Fruit fly (Drosophila melanogaster) whole organism, embryonic: ENCODE measurements around the gene Cep135.
A peak's percentile ranks its signal among the peaks of the same experiment; 100 is the strongest.

Source experiments
- Ada2b ChIP-seq: fragments of 200-800 bp; sonication (Bioruptor generic); IDR thresholded peaks from 2 replicates; pipeline ENCODE4 v1.3.6; 2022; ENCODE audit warnings: missing biosample characterization, missing genetic modification characterization
- CG10274 ChIP-seq: fragments of 200-800 bp; sonication (Bioruptor generic); optimal IDR thresholded peaks from 3 replicates; lab custom pipeline; 2017; ENCODE audit warnings: missing biosample characterization, mild to moderate bottlenecking, missing genetic modification characterization
- CG10543 ChIP-seq: fragments of 200-800 bp; sonication (Bioruptor generic); optimal IDR thresholded peaks from 3 replicates; lab custom pipeline; 2017; ENCODE audit warnings: missing biosample characterization, mild to moderate bottlenecking, missing genetic modification characterization, moderate library complexity
- CG10565 ChIP-seq: fragments of 200-800 bp; sonication (Bioruptor generic); optimal IDR thresholded peaks from 3 replicates; lab custom pipeline; 2016; ENCODE audit warnings: missing biosample characterization, mild to moderate bottlenecking, missing genetic modification characterization
- CG12299 ChIP-seq: fragments of 200-800 bp; sonication (Bioruptor generic); optimal IDR thresholded peaks from 2 replicates; lab custom pipeline; 2018; ENCODE audit warnings: missing biosample characterization, mild to moderate bottlenecking, missing genetic modification characterization
- CG14441 ChIP-seq: fragments of 200-800 bp; sonication (Bioruptor generic); IDR thresholded peaks from 2 replicates; pipeline ENCODE4 v1.3.6; 2022; ENCODE audit warnings: missing biosample characterization, missing genetic modification characterization
- CG14667 ChIP-seq: fragments of 200-800 bp; sonication (Bioruptor generic); IDR thresholded peaks from 2 replicates; pipeline ENCODE4 v1.3.6; 2022; ENCODE audit warnings: missing biosample characterization, missing genetic modification characterization
- CG1602 ChIP-seq: fragments of 200-800 bp; sonication (Bioruptor generic); optimal IDR thresholded peaks from 3 replicates; lab custom pipeline; 2016; ENCODE audit warnings: missing biosample characterization, missing genetic modification characterization
- CG17359 ChIP-seq: fragments of 200-800 bp; sonication (Bioruptor generic); optimal IDR thresholded peaks from 3 replicates; lab custom pipeline; 2018; ENCODE audit warnings: missing biosample characterization, mild to moderate bottlenecking, missing genetic modification characterization, moderate library complexity
- CG1792 ChIP-seq: fragments of 200-800 bp; sonication (Bioruptor generic); optimal IDR thresholded peaks from 2 replicates; lab custom pipeline; 2016; ENCODE audit warnings: missing biosample characterization, missing genetic modification characterization
- CG2120 ChIP-seq: fragments of 200-800 bp; sonication (Bioruptor generic); optimal IDR thresholded peaks from 3 replicates; lab custom pipeline; 2016; ENCODE audit warnings: missing biosample characterization, missing genetic modification characterization
- CG2199 ChIP-seq: fragments of 200-800 bp; sonication (Bioruptor generic); IDR thresholded peaks from 3 replicates; pipeline ENCODE4 v1.3.6; 2022; ENCODE audit warnings: missing biosample characterization, missing genetic modification characterization
- CG3163 ChIP-seq: fragments of 200-800 bp; sonication (Bioruptor generic); optimal IDR thresholded peaks from 3 replicates; lab custom pipeline; 2016; ENCODE audit warnings: missing biosample characterization, missing genetic modification characterization
- CG32767 ChIP-seq: fragments of 200-800 bp; sonication (Bioruptor generic); IDR thresholded peaks from 2 replicates; pipeline ENCODE4 v1.3.6; 2022; ENCODE audit warnings: missing biosample characterization, missing genetic modification characterization
- CG32772 ChIP-seq: fragments of 200-800 bp; sonication (Bioruptor generic); IDR thresholded peaks from 2 replicates; pipeline ENCODE4 v1.3.6; 2022; ENCODE audit warnings: missing biosample characterization, missing genetic modification characterization
- CG3281 ChIP-seq: fragments of 200-800 bp; sonication (Bioruptor generic); optimal IDR thresholded peaks from 3 replicates; lab custom pipeline; 2017; ENCODE audit warnings: missing biosample characterization, mild to moderate bottlenecking, missing genetic modification characterization
- CG4360 ChIP-seq: fragments of 200-800 bp; sonication (Bioruptor generic); IDR thresholded peaks from 2 replicates; pipeline ENCODE4 v1.3.6; 2022; ENCODE audit warnings: missing biosample characterization, missing genetic modification characterization
- CG6175 ChIP-seq: fragments of 200-800 bp; sonication (Bioruptor generic); IDR thresholded peaks from 3 replicates; pipeline ENCODE4 v1.3.6; 2022; ENCODE audit warnings: missing biosample characterization, missing genetic modification characterization
- CG6791 ChIP-seq: fragments of 200-800 bp; sonication (Bioruptor generic); IDR thresholded peaks from 3 replicates; pipeline ENCODE4 v1.3.6; 2022; ENCODE audit warnings: missing biosample characterization, missing genetic modification characterization; ENCODE audit not compliant: partially characterized antibody
- CG6813 ChIP-seq: fragments of 200-800 bp; sonication (Bioruptor generic); optimal IDR thresholded peaks from 2 replicates; lab custom pipeline; 2017; ENCODE audit warnings: missing biosample characterization, missing genetic modification characterization, mild to moderate bottlenecking, moderate library complexity, missing genetic modification reagents
- CG8924 ChIP-seq: fragments of 200-800 bp; optimal IDR thresholded peaks from 3 replicates; lab custom pipeline; 2019; ENCODE audit warnings: missing biosample characterization, mild to moderate bottlenecking, missing genetic modification characterization, moderate library complexity
- CG9437 ChIP-seq: fragments of 200-800 bp; sonication (Bioruptor generic); optimal IDR thresholded peaks from 2 replicates; lab custom pipeline; 2018; ENCODE audit warnings: missing biosample characterization, mild to moderate bottlenecking, missing genetic modification characterization
- Dad ChIP-seq: fragments of 200-800 bp; sonication (Bioruptor generic); optimal IDR thresholded peaks from 3 replicates; lab custom pipeline; 2016; ENCODE audit warnings: missing biosample characterization, missing genetic modification characterization
- Drgx ChIP-seq: fragments of 200-800 bp; sonication (Bioruptor generic); IDR thresholded peaks from 2 replicates; pipeline ENCODE4 v1.3.6; 2022; ENCODE audit warnings: missing biosample characterization, missing genetic modification characterization
- HmgD ChIP-seq: fragments of 200-800 bp; sonication (Bioruptor generic); optimal IDR thresholded peaks from 3 replicates; lab custom pipeline; 2016; ENCODE audit warnings: missing biosample characterization, missing genetic modification characterization
- Hr3 ChIP-seq: fragments of 200-800 bp; sonication (Bioruptor generic); optimal IDR thresholded peaks from 3 replicates; lab custom pipeline; 2016; ENCODE audit warnings: missing biosample characterization, missing genetic modification characterization
- Med ChIP-seq: fragments of 200-800 bp; sonication (Bioruptor generic); peaks from one replicate; lab custom pipeline; 2016; ENCODE audit warnings: missing biosample characterization, missing genetic modification characterization, mild to moderate bottlenecking, inconsistent platforms, moderate library complexity
- NK7.1 ChIP-seq: fragments of 200-800 bp; sonication (Bioruptor generic); optimal IDR thresholded peaks from 3 replicates; lab custom pipeline; 2016; ENCODE audit warnings: missing biosample characterization, missing genetic modification characterization
- Opbp ChIP-seq: fragments of 200-800 bp; sonication (Bioruptor generic); IDR thresholded peaks from 3 replicates; pipeline ENCODE4 v1.3.6; 2022; ENCODE audit warnings: missing biosample characterization, missing genetic modification characterization; ENCODE audit not compliant: partially characterized antibody
- Pdp1 ChIP-seq, 2 experiments: fragments of 200-800 bp; sonication (Bioruptor generic); optimal IDR thresholded peaks; 3 replicates each; lab custom pipeline; 2016; ENCODE audit warnings: missing biosample characterization in 2 of 2, missing genetic modification characterization in 2 of 2, mild to moderate bottlenecking in 1 of 2, moderate library complexity in 1 of 2
- Sry-β ChIP-seq: fragments of 200-800 bp; sonication (Bioruptor generic); optimal IDR thresholded peaks from 2 replicates; lab custom pipeline; 2018; ENCODE audit warnings: missing biosample characterization, mild to moderate bottlenecking, missing genetic modification characterization, moderate library complexity
- Trl ChIP-seq, 3 experiments: fragments of >200 bp in 2 of 3; fragments of 200-800 bp in 1 of 3; sonication (Bioruptor generic) in 1 of 3; optimal IDR thresholded peaks; 2 replicates in 1 of 3; 3 replicates in 2 of 3; lab custom pipeline; 2016 to 2017; ENCODE audit warnings: missing biosample characterization in 1 of 3, missing genetic modification characterization in 1 of 3
- Xbp1 ChIP-seq: fragments of 200-800 bp; sonication (Bioruptor generic); optimal IDR thresholded peaks from 3 replicates; lab custom pipeline; 2016; ENCODE audit warnings: missing biosample characterization, mild to moderate bottlenecking, missing genetic modification characterization
- Xrp1 ChIP-seq: fragments of 200-800 bp; sonication (Bioruptor generic); IDR thresholded peaks from 2 replicates; pipeline ENCODE4 v1.3.6; 2022; ENCODE audit warnings: missing biosample characterization, missing genetic modification characterization
- ato ChIP-seq: fragments of 200-800 bp; sonication (Bioruptor generic); IDR thresholded peaks from 2 replicates; pipeline ENCODE4 v1.3.6; 2022; ENCODE audit warnings: missing biosample characterization, missing genetic modification characterization; ENCODE audit not compliant: partially characterized antibody
- bigmax ChIP-seq: fragments of 200-800 bp; sonication (Bioruptor generic); optimal IDR thresholded peaks from 2 replicates; lab custom pipeline; 2018; ENCODE audit warnings: missing biosample characterization, mild to moderate bottlenecking, missing genetic modification characterization
- chif ChIP-seq, 2 experiments: fragments of 200-800 bp; sonication (Bioruptor generic); optimal IDR thresholded peaks; 3 replicates each; lab custom pipeline; 2016; ENCODE audit warnings: missing biosample characterization in 2 of 2, missing genetic modification characterization in 2 of 2
- dysf ChIP-seq: fragments of 200-800 bp; sonication (Bioruptor generic); IDR thresholded peaks from 3 replicates; pipeline ENCODE4 v1.3.6; 2022; ENCODE audit warnings: missing biosample characterization, missing genetic modification characterization
- ind ChIP-seq: fragments of 200-800 bp; sonication (Bioruptor generic); optimal IDR thresholded peaks from 3 replicates; lab custom pipeline; 2016; ENCODE audit warnings: missing biosample characterization, missing genetic modification characterization
- mam ChIP-seq: fragments of 200-800 bp; sonication (Bioruptor generic); optimal IDR thresholded peaks from 3 replicates; lab custom pipeline; 2016; ENCODE audit warnings: missing biosample characterization, missing genetic modification characterization
- sens ChIP-seq: fragments of 200-800 bp; sonication (Bioruptor generic); peaks from one replicate; lab custom pipeline; 2016; ENCODE audit warnings: missing biosample characterization, missing genetic modification characterization
- sim ChIP-seq: fragments of 200-800 bp; sonication (Bioruptor generic); IDR thresholded peaks from 2 replicates; pipeline ENCODE4 v1.3.6; 2022; ENCODE audit warnings: missing biosample characterization, missing genetic modification characterization
- slbo ChIP-seq: fragments of 200-800 bp; sonication (Bioruptor generic); IDR thresholded peaks from 2 replicates; pipeline ENCODE4 v1.3.6; 2022; ENCODE audit warnings: missing biosample characterization, missing genetic modification characterization
- slp2 ChIP-seq: fragments of 200-800 bp; sonication (Bioruptor generic); optimal IDR thresholded peaks from 2 replicates; lab custom pipeline; 2016; ENCODE audit warnings: missing biosample characterization, missing genetic modification characterization
- usp ChIP-seq: fragments of >200 bp; optimal IDR thresholded peaks from 2 replicates; lab custom pipeline; 2017; ENCODE audit warnings: missing biosample characterization, missing genetic modification characterization
- vvl ChIP-seq: fragments of 200-800 bp; sonication (Bioruptor generic); IDR thresholded peaks from 2 replicates; pipeline ENCODE4 v1.3.6; 2022; ENCODE audit warnings: missing biosample characterization, missing genetic modification characterization
- yki ChIP-seq: fragments of >200 bp; optimal IDR thresholded peaks from 3 replicates; lab custom pipeline; 2018

The Cep135 gene

DNA sequence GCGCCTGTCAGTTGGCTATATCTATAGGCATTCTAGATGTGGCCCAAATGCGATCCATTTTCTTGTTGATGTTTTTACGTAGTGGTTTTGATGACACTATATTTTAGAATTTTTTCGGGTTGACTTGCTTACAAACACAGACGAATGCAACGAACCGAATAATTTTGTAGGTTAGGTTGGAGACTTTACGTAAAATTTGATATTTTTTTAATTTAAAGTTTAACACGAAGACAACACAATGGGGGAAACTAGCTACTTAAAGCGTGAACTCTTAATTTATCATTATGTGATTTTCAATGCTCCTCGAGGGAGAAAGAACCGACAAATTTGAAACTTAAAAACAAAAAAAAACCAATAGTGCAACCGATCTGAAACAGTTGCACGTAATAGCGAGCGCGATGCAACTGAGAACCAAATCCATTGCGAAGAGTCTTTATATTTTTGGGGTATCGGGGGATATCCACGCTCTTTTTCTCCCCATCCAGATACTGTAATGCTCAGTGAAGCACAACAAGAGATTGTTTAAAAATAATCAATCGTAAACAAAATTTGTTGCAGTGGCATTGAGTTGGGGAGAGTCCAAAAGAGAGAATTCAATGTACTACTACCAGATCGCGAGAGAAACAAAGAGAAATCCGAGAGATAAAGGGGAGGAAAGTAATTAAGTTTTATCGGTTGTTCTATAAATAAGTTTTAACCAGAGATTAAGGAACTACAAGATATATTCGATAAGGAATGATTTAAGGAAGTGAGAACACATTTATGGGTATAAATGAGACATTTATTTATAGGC lies 26.5 kb upstream of the Cep135 start:
- peak; percentile 39 for TF ChIP-seq CG9437 (GFP tag; lab: Kevin White, UChicago)
- TF ChIP-seq sens (GFP tag; lab: Kevin White, UChicago) = peak; percentile 64
- TF ChIP-seq CG10565 (GFP tag; lab: Kevin White, UChicago) = no peak
- 0 out of 2 replicates have a peak, but pooled peaks have one; percentile 8 for TF ChIP-seq CG4360
- peak; percentile 13 for TF ChIP-seq CG3163 (GFP tag; lab: Kevin White, UChicago)
- no peak for TF ChIP-seq Xrp1 (GFP tag; lab: Robert Waterston, UW)
- peak; percentile 16; the same call in 1 of the 3 replicates for TF ChIP-seq CG2199 (GFP tag; lab: Robert Waterston, UW)
- TF ChIP-seq Sry-β = no peak
- no peak for TF ChIP-seq CG14441 (GFP tag; lab: Robert Waterston, UW)
- peak in 1 of 2 experiments; percentile 49 for TF ChIP-seq Pdp1 (GFP tag; optimal IDR thresholded peaks at IDR 0.05; lab: Kevin White, UChicago)
- peak; percentile 71 for TF ChIP-seq bigmax (GFP tag; lab: Kevin White, UChicago)
- TF ChIP-seq ato (GFP tag; lab: Robert Waterston, UW) = no peak
- TF ChIP-seq Trl (optimal IDR thresholded peaks at IDR 0.05; lab: Kevin White, UChicago) = peak; percentile 63 to 71
- TF ChIP-seq Trl (GFP tag; optimal IDR thresholded peaks at IDR 0.05; lab: Kevin White, UChicago) = no peak
- TF ChIP-seq Opbp (GFP tag; lab: Robert Waterston, UW) = peak; percentile 37; the same call in 1 of the 3 replicates
- peak; percentile 5 for TF ChIP-seq yki
- TF ChIP-seq slp2 = no peak

- TF ChIP-seq ind (GFP tag; lab: Kevin White, UChicago) = no peak
- no peak for TF ChIP-seq Ada2b
- TF ChIP-seq NK7.1 (GFP tag; lab: Kevin White, UChicago) = no peak
- TF ChIP-seq CG6813 (GFP tag; lab: Kevin White, UChicago) = no peak
- TF ChIP-seq Hr3 (GFP tag; lab: Kevin White, UChicago) = no peak
- TF ChIP-seq CG3281 = peak; percentile 2
- no peak for TF ChIP-seq slbo (GFP tag; lab: Robert Waterston, UW)
- TF ChIP-seq mam (GFP tag; lab: Kevin White, UChicago) = no peak
- TF ChIP-seq CG10274 = no peak
- TF ChIP-seq Med = peak; percentile 84
- no peak for TF ChIP-seq CG17359
- 0 out of 2 replicates have a peak, but pooled peaks have one; percentile 28 for TF ChIP-seq vvl (GFP tag; lab: Robert Waterston, UW)
- TF ChIP-seq CG6175 = no peak
- peak; percentile 64 to 71 for TF ChIP-seq Trl (optimal IDR thresholded peaks at IDR 0.05; lab: Kevin White, UChicago)
- no peak for TF ChIP-seq Trl (GFP tag; optimal IDR thresholded peaks at IDR 0.05; lab: Kevin White, UChicago)
- peak; percentile 26 for TF ChIP-seq CG8924 (tag; lab: Kevin White, UChicago)
- TF ChIP-seq sens (GFP tag; lab: Kevin White, UChicago) = peak; percentile 85
- no peak for TF ChIP-seq CG32767 (GFP tag; lab: Robert Waterston, UW)
- no peak for TF ChIP-seq yki
- no peak for TF ChIP-seq Xbp1
- no peak for TF ChIP-seq Dad (GFP tag; lab: Kevin White, UChicago)
- TF ChIP-seq chif (GFP tag; optimal IDR thresholded peaks at IDR 0.05; lab: Kevin White, UChicago) = no peak
- TF ChIP-seq CG2120 (GFP tag; lab: Kevin White, UChicago) = peak; percentile 26
- TF ChIP-seq CG1792 (GFP tag; lab: Kevin White, UChicago) = no peak
- no peak; the same call in 2 of the 3 replicates for TF ChIP-seq dysf
- TF ChIP-seq CG12299 (tag; lab: Kevin White, UChicago) = no peak
- no peak for TF ChIP-seq usp
- no peak for TF ChIP-seq sim
- TF ChIP-seq CG10543 (GFP tag; lab: Kevin White, UChicago) = no peak
- TF ChIP-seq CG32772 (GFP tag; lab: Robert Waterston, UW) = no peak
- no peak for TF ChIP-seq HmgD (GFP tag; lab: Kevin White, UChicago)
- no peak for TF ChIP-seq CG1602
- no peak for TF ChIP-seq CG6791 (GFP tag; lab: Robert Waterston, UW)
- peak; percentile 48 for TF ChIP-seq Drgx (GFP tag; lab: Robert Waterston, UW)
- no peak for TF ChIP-seq CG14667
These were observed 22.5 kb upstream of the Cep135 start for dm6 chr3L:15093929-15094588.
